Fruit fly (Drosophila melanogaster) whole organism, embryonic: ENCODE results near the gene Ac3.
A peak's percentile ranks its signal among the peaks of the same experiment; 100 is the strongest.

Experiments
- Asciz ChIP-seq: fragments of 200-800 bp; sonication (Bioruptor generic); optimal IDR thresholded peaks from 2 replicates; lab custom pipeline; 2017; ENCODE audit warnings: missing biosample characterization, mild to moderate bottlenecking, missing genetic modification characterization, missing genetic modification reagents
- CG1024 ChIP-seq: fragments of 200-800 bp; sonication (Bioruptor generic); IDR thresholded peaks from 2 replicates; pipeline ENCODE4 v1.3.6; 2022; ENCODE audit warnings: missing biosample characterization, missing genetic modification characterization
- CG10462 ChIP-seq: fragments of 200-800 bp; sonication (Bioruptor generic); optimal IDR thresholded peaks from 2 replicates; lab custom pipeline; 2016; ENCODE audit warnings: missing biosample characterization, missing genetic modification characterization
- CG12744 ChIP-seq: fragments of 200-800 bp; sonication (Bioruptor generic); optimal IDR thresholded peaks from 2 replicates; lab custom pipeline; 2016; ENCODE audit warnings: missing biosample characterization, missing genetic modification characterization
- CG13287 ChIP-seq: fragments of 200-800 bp; sonication (Bioruptor generic); IDR thresholded peaks from 2 replicates; pipeline ENCODE4 v1.3.6; 2022; ENCODE audit warnings: missing biosample characterization, missing genetic modification characterization; ENCODE audit not compliant: partially characterized antibody
- CG13775 ChIP-seq: fragments of 200-800 bp; sonication (Bioruptor generic); optimal IDR thresholded peaks from 3 replicates; lab custom pipeline; 2017; ENCODE audit warnings: missing biosample characterization, mild to moderate bottlenecking, missing genetic modification characterization
- CG14860 ChIP-seq: fragments of 200-800 bp; sonication (Bioruptor generic); IDR thresholded peaks from 3 replicates; pipeline ENCODE4 v1.3.6; 2022; ENCODE audit warnings: missing biosample characterization, missing genetic modification characterization; ENCODE audit not compliant: partially characterized antibody
- CG15011 ChIP-seq: fragments of 200-800 bp; sonication (Bioruptor generic); optimal IDR thresholded peaks from 3 replicates; lab custom pipeline; 2018; ENCODE audit warnings: missing biosample characterization, mild to moderate bottlenecking, missing genetic modification characterization
- CG15601 ChIP-seq: fragments of 200-800 bp; sonication (Bioruptor generic); optimal IDR thresholded peaks from 3 replicates; lab custom pipeline; 2019; ENCODE audit warnings: missing biosample characterization, mild to moderate bottlenecking, missing genetic modification characterization, moderate library complexity
- CG17829 ChIP-seq: fragments of 200-800 bp; optimal IDR thresholded peaks from 2 replicates; lab custom pipeline; 2019; ENCODE audit warnings: missing biosample characterization, mild to moderate bottlenecking, missing genetic modification characterization, moderate library complexity
- CG30431 ChIP-seq: fragments of 200-800 bp; sonication (Bioruptor generic); optimal IDR thresholded peaks from 2 replicates; lab custom pipeline; 2017; ENCODE audit warnings: missing biosample characterization, missing genetic modification characterization
- CG31441 ChIP-seq: fragments of 200-800 bp; sonication (Bioruptor generic); IDR thresholded peaks from 2 replicates; pipeline ENCODE4 v1.3.6; 2022; ENCODE audit warnings: missing biosample characterization, missing genetic modification characterization
- CG7963 ChIP-seq: fragments of 200-800 bp; sonication (Bioruptor generic); IDR thresholded peaks from 3 replicates; pipeline ENCODE4 v1.3.6; 2022; ENCODE audit warnings: missing biosample characterization, missing genetic modification characterization; ENCODE audit not compliant: partially characterized antibody
- CG9817 ChIP-seq: fragments of 200-800 bp; sonication (Bioruptor generic); optimal IDR thresholded peaks from 2 replicates; lab custom pipeline; 2018; ENCODE audit warnings: missing biosample characterization, mild to moderate bottlenecking, missing genetic modification characterization, moderate library complexity
- Dp ChIP-seq: fragments of 200-800 bp; sonication (Bioruptor generic); optimal IDR thresholded peaks from 2 replicates; lab custom pipeline; 2018; ENCODE audit warnings: missing biosample characterization, mild to moderate bottlenecking, missing genetic modification characterization, moderate library complexity
- Dref ChIP-seq: fragments of 200-800 bp; sonication (Bioruptor generic); IDR thresholded peaks from 2 replicates; pipeline ENCODE4 v1.3.6; 2022; ENCODE audit warnings: missing biosample characterization, missing genetic modification characterization
- E2f1 ChIP-seq: fragments of 200-800 bp; sonication (Bioruptor generic); IDR thresholded peaks from 2 replicates; pipeline ENCODE4 v1.3.6; 2022; ENCODE audit warnings: missing biosample characterization, missing genetic modification characterization
- Ets65A ChIP-seq: fragments of 200-800 bp; sonication (Bioruptor generic); peaks from one replicate; lab custom pipeline; 2016; ENCODE audit warnings: missing biosample characterization, missing genetic modification characterization
- Gsc ChIP-seq: fragments of 200-800 bp; sonication (Bioruptor generic); IDR thresholded peaks from 2 replicates; pipeline ENCODE4 v1.3.6; 2022; ENCODE audit warnings: missing biosample characterization, missing genetic modification characterization
- HLH4C ChIP-seq: fragments of 200-800 bp; sonication (Bioruptor generic); IDR thresholded peaks from 3 replicates; pipeline ENCODE4 v1.3.6; 2022; ENCODE audit warnings: missing biosample characterization, missing genetic modification characterization; ENCODE audit not compliant: partially characterized antibody
- Jarid2 ChIP-seq: fragments of 200-800 bp; sonication (Bioruptor generic); optimal IDR thresholded peaks from 3 replicates; lab custom pipeline; 2017; ENCODE audit warnings: mild to moderate bottlenecking, missing biosample characterization, missing genetic modification reagents, missing genetic modification characterization
- MESR4 ChIP-seq: fragments of 200-800 bp; sonication (Bioruptor generic); optimal IDR thresholded peaks from 2 replicates; lab custom pipeline; 2018; ENCODE audit warnings: missing biosample characterization, mild to moderate bottlenecking, missing genetic modification characterization, moderate library complexity
- Opbp ChIP-seq: fragments of 200-800 bp; sonication (Bioruptor generic); IDR thresholded peaks from 3 replicates; pipeline ENCODE4 v1.3.6; 2022; ENCODE audit warnings: missing biosample characterization, missing genetic modification characterization; ENCODE audit not compliant: partially characterized antibody
- Scr ChIP-seq: fragments of 200-800 bp; sonication (Bioruptor generic); IDR thresholded peaks from 2 replicates; pipeline ENCODE4 v1.3.6; 2022; ENCODE audit warnings: missing biosample characterization, missing genetic modification characterization; ENCODE audit not compliant: partially characterized antibody
- cato ChIP-seq: fragments of 200-800 bp; sonication (Bioruptor generic); optimal IDR thresholded peaks from 2 replicates; lab custom pipeline; 2016; ENCODE audit warnings: missing biosample characterization, missing genetic modification characterization, borderline replicate concordance
- croc ChIP-seq: fragments of 200-800 bp; sonication (Bioruptor generic); conservative IDR thresholded peaks from 3 replicates; pipeline ENCODE4 v1.3.6; 2022; ENCODE audit warnings: missing biosample characterization, missing genetic modification characterization
- cwo ChIP-seq: fragments of 200-800 bp; sonication (Bioruptor generic); optimal IDR thresholded peaks from 3 replicates; lab custom pipeline; 2017; ENCODE audit warnings: missing biosample characterization, missing genetic modification characterization, mild to moderate bottlenecking, moderate library complexity, missing genetic modification reagents
- eve ChIP-seq, 2 experiments: fragments of >200 bp; optimal IDR thresholded peaks; 2 replicates each; lab custom pipeline; 2017; ENCODE audit warnings: missing biosample characterization in 2 of 2, missing genetic modification characterization in 2 of 2
- hb ChIP-seq: fragments of 200-800 bp; sonication (Bioruptor generic); IDR thresholded peaks from 3 replicates; pipeline ENCODE4 v1.3.6; 2022; ENCODE audit warnings: missing biosample characterization, missing genetic modification characterization; ENCODE audit not compliant: partially characterized antibody
- lbe ChIP-seq: fragments of 200-800 bp; sonication (Bioruptor generic); optimal IDR thresholded peaks from 2 replicates; lab custom pipeline; 2016; ENCODE audit warnings: missing biosample characterization, mild to moderate bottlenecking, missing genetic modification characterization
- mirr ChIP-seq: fragments of 200-800 bp; sonication (Bioruptor generic); optimal IDR thresholded peaks from 3 replicates; lab custom pipeline; 2018; ENCODE audit warnings: missing biosample characterization, mild to moderate bottlenecking, missing genetic modification characterization
- nerfin-2 ChIP-seq: fragments of 200-800 bp; sonication (Bioruptor generic); IDR thresholded peaks from 2 replicates; pipeline ENCODE4 v1.3.6; 2022; ENCODE audit warnings: missing biosample characterization, missing genetic modification characterization; ENCODE audit not compliant: partially characterized antibody
- pb ChIP-seq: fragments of 200-800 bp; sonication (Bioruptor generic); optimal IDR thresholded peaks from 3 replicates; lab custom pipeline; 2016; ENCODE audit warnings: missing biosample characterization, missing genetic modification characterization
- pho ChIP-seq: fragments of 200-800 bp; sonication (Bioruptor generic); optimal IDR thresholded peaks from 2 replicates; lab custom pipeline; 2016; ENCODE audit warnings: missing biosample characterization, missing genetic modification characterization
- row ChIP-seq: fragments of 200-800 bp; sonication (Bioruptor generic); IDR thresholded peaks from 3 replicates; pipeline ENCODE4 v1.3.6; 2022; ENCODE audit warnings: missing biosample characterization, missing genetic modification characterization
- sd ChIP-seq: fragments of 200-800 bp; sonication (Bioruptor generic); optimal IDR thresholded peaks from 3 replicates; lab custom pipeline; 2018; ENCODE audit warnings: missing biosample characterization, mild to moderate bottlenecking, missing genetic modification characterization, moderate library complexity
- sima ChIP-seq: fragments of 200-800 bp; sonication (Bioruptor generic); optimal IDR thresholded peaks from 2 replicates; lab custom pipeline; 2016; ENCODE audit warnings: missing biosample characterization, missing genetic modification characterization
- slou ChIP-seq: fragments of 200-800 bp; sonication (Bioruptor generic); optimal IDR thresholded peaks from 3 replicates; lab custom pipeline; 2016; ENCODE audit warnings: missing biosample characterization, missing genetic modification characterization
- sna ChIP-seq: fragments of 200-800 bp; sonication (Bioruptor generic); IDR thresholded peaks from 2 replicates; pipeline ENCODE4 v1.3.6; 2022; ENCODE audit warnings: missing biosample characterization, missing genetic modification characterization; ENCODE audit not compliant: partially characterized antibody
- so ChIP-seq: fragments of 200-800 bp; sonication (Bioruptor generic); IDR thresholded peaks from 3 replicates; pipeline ENCODE4 v1.3.6; 2022; ENCODE audit warnings: missing biosample characterization, missing genetic modification characterization
- sug ChIP-seq: fragments of 200-800 bp; optimal IDR thresholded peaks from 2 replicates; lab custom pipeline; 2019; ENCODE audit warnings: missing biosample characterization, mild to moderate bottlenecking, missing genetic modification characterization, moderate library complexity
- tap ChIP-seq: fragments of 200-800 bp; optimal IDR thresholded peaks from 3 replicates; lab custom pipeline; 2019; ENCODE audit warnings: missing biosample characterization, mild to moderate bottlenecking, missing genetic modification characterization, moderate library complexity
- trem ChIP-seq: fragments of 200-800 bp; optimal IDR thresholded peaks from 3 replicates; lab custom pipeline; 2019; ENCODE audit warnings: missing biosample characterization, mild to moderate bottlenecking, missing genetic modification characterization, moderate library complexity
- ttk ChIP-seq: fragments of 200-800 bp; sonication (Bioruptor generic); IDR thresholded peaks from 2 replicates; pipeline ENCODE4 v2.1.2; 2022; ENCODE audit warnings: missing biosample characterization, missing genetic modification characterization
- usp ChIP-seq: fragments of >200 bp; optimal IDR thresholded peaks from 2 replicates; lab custom pipeline; 2017; ENCODE audit warnings: missing biosample characterization, missing genetic modification characterization
- wek ChIP-seq: fragments of 200-800 bp; sonication (Bioruptor generic); optimal IDR thresholded peaks from 3 replicates; lab custom pipeline; 2018; ENCODE audit warnings: missing biosample characterization, mild to moderate bottlenecking, missing genetic modification characterization, moderate library complexity
- z ChIP-seq: fragments of 200-800 bp; sonication (Bioruptor generic); IDR thresholded peaks from 3 replicates; pipeline ENCODE4 v1.3.6; 2022; ENCODE audit warnings: missing biosample characterization, missing genetic modification characterization

Gene Ac3

dm6 chr2L:21622062-21622589 lies 10.3 kb upstream of the Ac3 start (continued):
- no peak for TF ChIP-seq CG17829 (tag; lab: Kevin White, UChicago)
- 0 out of 3 replicates have a peak, but pooled peaks have one; percentile 15 for TF ChIP-seq Opbp
- peak; percentile 57; the same call in 1 of the 2 replicates for TF ChIP-seq nerfin-2 (GFP tag; lab: Robert Waterston, UW)
- TF ChIP-seq Scr (GFP tag; lab: Robert Waterston, UW): 0 out of 2 replicates have a peak, but pooled peaks have one; percentile 17
- no peak for TF ChIP-seq CG30431 (GFP tag; lab: Kevin White, UChicago)
- TF ChIP-seq CG12744 (GFP tag; lab: Kevin White, UChicago): no peak
- no peak for TF ChIP-seq so (GFP tag; lab: Robert Waterston, UW)
- TF ChIP-seq CG14860 (GFP tag; lab: Robert Waterston, UW): peak; percentile 43; the same call in 1 of the 3 replicates
- TF ChIP-seq CG31441: no peak
- TF ChIP-seq croc (GFP tag; lab: Robert Waterston, UW): no peak
- TF ChIP-seq wek (GFP tag; lab: Kevin White, UChicago): no peak
- peak; percentile 58; the same call in 2 of the 3 replicates for TF ChIP-seq CG7963 (GFP tag; lab: Robert Waterston, UW)
- peak; percentile 61; the same call in 1 of the 3 replicates for TF ChIP-seq hb
- TF ChIP-seq Asciz: no peak
- no peak for TF ChIP-seq E2f1
- TF ChIP-seq slou (GFP tag; lab: Kevin White, UChicago): no peak
- TF ChIP-seq pho: no peak
- peak; percentile 53; the same call in 2 of the 3 replicates for TF ChIP-seq HLH4C
- TF ChIP-seq sima (GFP tag; lab: Kevin White, UChicago): no peak
- peak; percentile 60 for TF ChIP-seq Ets65A (GFP tag; lab: Kevin White, UChicago)
- no peak for TF ChIP-seq CG15601
- TF ChIP-seq lbe (GFP tag; lab: Kevin White, UChicago): no peak
- no peak for TF ChIP-seq CG10462 (GFP tag; lab: Kevin White, UChicago)

DNA sequence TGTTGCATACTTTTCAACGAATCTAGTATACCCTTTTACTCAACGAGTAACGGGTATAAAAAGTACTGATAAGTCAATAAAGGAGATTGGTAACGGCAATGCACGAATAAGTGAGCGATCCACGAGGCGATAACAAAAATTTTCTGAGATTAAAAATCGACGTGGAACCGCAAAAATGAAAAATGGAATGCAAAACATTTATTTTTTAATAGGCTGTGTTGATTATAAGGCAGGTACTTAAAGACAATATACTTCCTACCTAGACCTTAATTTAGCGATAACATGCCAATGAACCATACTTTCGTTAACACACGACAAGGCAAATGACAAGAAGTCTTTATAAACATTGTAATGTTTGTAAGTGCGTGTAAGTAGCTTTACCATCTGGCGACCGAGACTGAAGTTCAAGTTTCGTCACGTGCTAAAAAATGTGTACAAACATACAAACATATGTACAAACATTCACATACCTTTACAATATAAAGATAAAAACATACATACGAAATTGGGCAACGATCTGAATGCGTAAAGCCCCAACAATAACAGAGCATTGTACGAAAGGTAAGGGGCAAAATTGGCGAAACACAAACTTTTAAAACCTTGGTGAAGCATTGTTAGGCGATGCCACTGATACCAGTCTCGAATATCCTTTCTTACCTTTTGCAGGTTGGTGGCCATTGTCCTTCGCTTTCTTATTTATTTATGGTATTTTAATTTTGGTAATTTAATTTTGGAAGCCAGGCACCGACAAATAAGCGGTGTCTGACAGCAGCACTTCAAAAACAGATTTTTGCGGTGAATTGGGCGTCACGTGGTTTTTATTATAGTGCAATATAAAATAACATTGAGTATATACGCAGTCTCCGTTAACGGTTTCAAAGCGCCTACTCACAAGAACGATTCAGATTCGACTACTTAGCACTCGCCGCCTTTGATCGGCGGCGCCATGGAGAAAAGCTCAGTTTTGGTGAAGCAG lies 9.4 kb upstream of the Ac3 start:
- TF ChIP-seq CG1024 (GFP tag; lab: Robert Waterston, UW) (no peak), usp (GFP tag; lab: Kevin White, UChicago) (no peak), CG13287 (0 out of 2 replicates have a peak, but pooled peaks have one; percentile 6), sna (GFP tag; lab: Robert Waterston, UW) (no peak), trem (no peak), Dref (GFP tag; lab: Robert Waterston, UW) (no peak), row (GFP tag; lab: Robert Waterston, UW) (peak; percentile 4; the same call in 1 of the 3 replicates), CG15011 (GFP tag; lab: Kevin White, UChicago) (peak; percentile 6), MESR4 (no peak), Jarid2 (GFP tag; lab: Kevin White, UChicago) (peak; percentile 41), z (GFP tag; lab: Robert Waterston, UW) (0 out of 3 replicates have a peak, but pooled peaks have one; percentile 29), Gsc (GFP tag; lab: Robert Waterston, UW) (no peak), CG13775 (GFP tag; lab: Kevin White, UChicago) (no peak), cato (GFP tag; lab: Kevin White, UChicago) (no peak), tap (tag; lab: Kevin White, UChicago) (no peak), cwo (GFP tag; lab: Kevin White, UChicago) (peak; percentile 83), sug (tag; lab: Kevin White, UChicago) (peak; percentile 57), Dp (GFP tag; lab: Kevin White, UChicago) (no peak), CG9817 (no peak), eve (GFP tag; optimal IDR thresholded peaks at IDR 0.05; lab: Kevin White, UChicago) (peak in 1 of 2 experiments; percentile 71), mirr (GFP tag; lab: Kevin White, UChicago) (peak; percentile 61), ttk (GFP tag; lab: Robert Waterston, UW) (no peak), pb (no peak), sd (peak; percentile 91)
